Fruit fly (Drosophila melanogaster) whole organism: ENCODE results near the gene ac.

ENCODE experiments used
- CG8478 ChIP-seq: fragments of >200 bp; optimal IDR thresholded peaks from 2 replicates; lab custom pipeline; 2018; ENCODE audit warnings: inconsistent platforms
- Dll ChIP-seq: fragments of >200 bp; optimal IDR thresholded peaks from 2 replicates; lab custom pipeline; 2017
- pan ChIP-seq: fragments of >200 bp; optimal IDR thresholded peaks from 2 replicates; lab custom pipeline; 2017
- usp ChIP-seq: fragments of >200 bp; optimal IDR thresholded peaks from 2 replicates; lab custom pipeline; 2017; ENCODE audit warnings: missing biosample characterization, missing genetic modification characterization, mixed read lengths

- TF ChIP-seq CG8478 (lab: Kevin White, UChicago), result no peak
- no peak for TF ChIP-seq Dll
- TF ChIP-seq usp (GFP tag; lab: Kevin White, UChicago), result no peak
- TF ChIP-seq pan, result no peak
Measured at dm6 chrX:350970-351369, 18.9 kb upstream of the ac start.
